Worm (Caenorhabditis elegans): ENCODE results near the gene B0280.17.

ce11 chrIII:7152569-7152968 is 16.7 kb upstream of the B0280.17 start:
- no peak for TF ChIP-seq pag-3 (tag; optimal IDR thresholded peaks at IDR 0.05; ENCODE audit: borderline replicate concordance)
- no peak for TF ChIP-seq pha-4 (tag; optimal IDR thresholded peaks at IDR 0.05)
- no peak for TF ChIP-seq hlh-8 (tag; optimal IDR thresholded peaks at IDR 0.05)
- no peak for TF ChIP-seq ceh-31 (tag; optimal IDR thresholded peaks at IDR 0.05)
- TF ChIP-seq fkh-6 (tag; optimal IDR thresholded peaks at IDR 0.05), result no peak
- no peak for TF ChIP-seq ceh-9 (tag; optimal IDR thresholded peaks at IDR 0.05)
- TF ChIP-seq unc-86 (tag; optimal IDR thresholded peaks at IDR 0.05), result no peak
- TF ChIP-seq tbx-2 (tag; optimal IDR thresholded peaks at IDR 0.05), result no peak
- TF ChIP-seq ama-1 (optimal IDR thresholded peaks at IDR 0.05), result no peak
- TF ChIP-seq rnt-1 (tag; optimal IDR thresholded peaks at IDR 0.05), result no peak
- TF ChIP-seq hlh-13 (GFP tag; optimal IDR thresholded peaks at IDR 0.05), result no peak
- TF ChIP-seq tbx-7 (tag; optimal IDR thresholded peaks at IDR 0.05), result no peak
- TF ChIP-seq gmeb-2 (tag; optimal IDR thresholded peaks at IDR 0.05), result no peak
- TF ChIP-seq elt-2 (tag; optimal IDR thresholded peaks at IDR 0.05), result no peak
